Fruit fly (Drosophila melanogaster) whole organism, prepupa: ENCODE measurements around the gene numb.

ENCODE experiments used
- Blimp-1 ChIP-seq: fragments of 200-800 bp; sonication (Bioruptor generic); optimal IDR thresholded peaks from 3 replicates; lab custom pipeline; 2017; ENCODE audit warnings: missing biosample characterization, missing genetic modification characterization, mild to moderate bottlenecking, moderate library complexity, missing genetic modification reagents
- CG10669 ChIP-seq: fragments of 200-800 bp; sonication (Bioruptor generic); optimal IDR thresholded peaks from 3 replicates; lab custom pipeline; 2018; ENCODE audit warnings: missing biosample characterization, mild to moderate bottlenecking, missing genetic modification characterization, moderate library complexity
- CG11294 ChIP-seq: fragments of 200-800 bp; sonication (Bioruptor generic); IDR thresholded peaks from 2 replicates; pipeline ENCODE4 v1.3.6; 2022; ENCODE audit warnings: missing biosample characterization, missing genetic modification characterization
- CG11762 ChIP-seq: fragments of 200-800 bp; sonication (Bioruptor generic); optimal IDR thresholded peaks from 3 replicates; lab custom pipeline; 2016; ENCODE audit warnings: missing biosample characterization, missing genetic modification characterization; ENCODE audit not compliant: insufficient read depth
- CG11902 ChIP-seq: fragments of 200-800 bp; sonication (Bioruptor generic); optimal IDR thresholded peaks from 3 replicates; lab custom pipeline; 2016; ENCODE audit warnings: missing biosample characterization, missing genetic modification characterization
- CG15336 ChIP-seq: fragments of 200-800 bp; sonication (Bioruptor generic); IDR thresholded peaks from 2 replicates; pipeline ENCODE4 v1.3.6; 2022; ENCODE audit warnings: missing biosample characterization, missing genetic modification characterization
- CG16779 ChIP-seq: fragments of 200-800 bp; sonication (Bioruptor generic); optimal IDR thresholded peaks from 3 replicates; lab custom pipeline; 2017; ENCODE audit warnings: missing biosample characterization, mild to moderate bottlenecking, missing genetic modification characterization
- CG3032 ChIP-seq: fragments of 200-800 bp; optimal IDR thresholded peaks from 2 replicates; lab custom pipeline; 2019; ENCODE audit warnings: missing biosample characterization, mild to moderate bottlenecking, missing genetic modification characterization, moderate library complexity
- CG31627 ChIP-seq: fragments of 200-800 bp; sonication (Bioruptor generic); optimal IDR thresholded peaks from 3 replicates; lab custom pipeline; 2016; ENCODE audit warnings: missing biosample characterization, missing genetic modification characterization
- CG32006 ChIP-seq: fragments of 200-800 bp; sonication (Bioruptor generic); optimal IDR thresholded peaks from 3 replicates; lab custom pipeline; 2017; ENCODE audit warnings: missing biosample characterization, mild to moderate bottlenecking, missing genetic modification characterization
- CG34406 ChIP-seq: fragments of 200-800 bp; sonication (Bioruptor generic); optimal IDR thresholded peaks from 3 replicates; lab custom pipeline; 2016; ENCODE audit warnings: missing biosample characterization, missing genetic modification characterization
- CG3919 ChIP-seq: fragments of 200-800 bp; sonication (Bioruptor generic); optimal IDR thresholded peaks from 3 replicates; lab custom pipeline; 2016; ENCODE audit warnings: missing biosample characterization, missing genetic modification characterization
- CG6163 ChIP-seq: fragments of 200-800 bp; sonication (Bioruptor generic); IDR thresholded peaks from 3 replicates; pipeline ENCODE4 v1.3.6; 2022; ENCODE audit warnings: missing biosample characterization, missing genetic modification characterization
- CG6276 ChIP-seq: fragments of 200-800 bp; sonication (Bioruptor generic); optimal IDR thresholded peaks from 2 replicates; lab custom pipeline; 2017; ENCODE audit warnings: missing biosample characterization, mild to moderate bottlenecking, missing genetic modification characterization
- CG6808 ChIP-seq: fragments of 200-800 bp; sonication (Bioruptor generic); optimal IDR thresholded peaks from 3 replicates; lab custom pipeline; 2017; ENCODE audit warnings: missing biosample characterization, missing genetic modification characterization, mild to moderate bottlenecking, moderate library complexity, missing genetic modification reagents
- CG6854 ChIP-seq: fragments of 200-800 bp; sonication (Bioruptor generic); optimal IDR thresholded peaks from 2 replicates; lab custom pipeline; 2017; ENCODE audit warnings: missing biosample characterization, mild to moderate bottlenecking, missing genetic modification characterization
- CG7368 ChIP-seq: fragments of 200-800 bp; sonication (Bioruptor generic); optimal IDR thresholded peaks from 3 replicates; lab custom pipeline; 2016; ENCODE audit warnings: missing biosample characterization, missing genetic modification characterization
- CG8319 ChIP-seq: fragments of 200-800 bp; sonication (Bioruptor generic); optimal IDR thresholded peaks from 3 replicates; lab custom pipeline; 2016; ENCODE audit warnings: missing biosample characterization, missing genetic modification characterization
- CG8632 ChIP-seq: fragments of 200-800 bp; sonication (Bioruptor generic); optimal IDR thresholded peaks from 3 replicates; lab custom pipeline; 2016; ENCODE audit warnings: missing biosample characterization, missing genetic modification characterization
- CG9139 ChIP-seq: fragments of 200-800 bp; sonication (Bioruptor generic); optimal IDR thresholded peaks from 3 replicates; lab custom pipeline; 2017; ENCODE audit warnings: missing biosample characterization, mild to moderate bottlenecking, missing genetic modification characterization
- Eip75B ChIP-seq: fragments of 200-800 bp; sonication (Bioruptor generic); optimal IDR thresholded peaks from 3 replicates; lab custom pipeline; 2016; ENCODE audit warnings: missing biosample characterization, missing genetic modification characterization
- Eip78C ChIP-seq: fragments of 200-800 bp; sonication (Bioruptor generic); peaks from one replicate; lab custom pipeline; 2016; ENCODE audit warnings: missing biosample characterization, missing genetic modification characterization
- Eip93F ChIP-seq: fragments of 200-800 bp; sonication (Bioruptor generic); optimal IDR thresholded peaks from 2 replicates; lab custom pipeline; 2016; ENCODE audit warnings: missing biosample characterization, mild to moderate bottlenecking, missing genetic modification characterization
- Ets21C ChIP-seq: fragments of 200-800 bp; sonication (Bioruptor generic); optimal IDR thresholded peaks from 3 replicates; lab custom pipeline; 2016; ENCODE audit warnings: missing biosample characterization, missing genetic modification characterization
- Hr39 ChIP-seq: fragments of 200-800 bp; sonication (Bioruptor generic); optimal IDR thresholded peaks from 2 replicates; lab custom pipeline; 2016; ENCODE audit warnings: missing biosample characterization, missing genetic modification characterization
- Hr4 ChIP-seq: fragments of 200-800 bp; sonication (Bioruptor generic); optimal IDR thresholded peaks from 3 replicates; lab custom pipeline; 2016; ENCODE audit warnings: missing biosample characterization, missing genetic modification characterization
- Met ChIP-seq: fragments of 200-800 bp; sonication (Bioruptor generic); optimal IDR thresholded peaks from 3 replicates; lab custom pipeline; 2016; ENCODE audit warnings: missing biosample characterization, missing genetic modification characterization
- OdsH ChIP-seq: fragments of 200-800 bp; sonication (Bioruptor generic); optimal IDR thresholded peaks from 3 replicates; lab custom pipeline; 2016; ENCODE audit warnings: missing biosample characterization, missing genetic modification characterization
- Smox ChIP-seq: fragments of 200-800 bp; sonication (Bioruptor generic); optimal IDR thresholded peaks from 3 replicates; lab custom pipeline; 2016; ENCODE audit warnings: missing biosample characterization, missing genetic modification characterization
- Sox102F ChIP-seq: fragments of 200-800 bp; sonication (Bioruptor generic); optimal IDR thresholded peaks from 2 replicates; lab custom pipeline; 2016; ENCODE audit warnings: missing biosample characterization, mild to moderate bottlenecking, missing genetic modification characterization
- Sox15 ChIP-seq: fragments of 200-800 bp; sonication (Bioruptor generic); optimal IDR thresholded peaks from 3 replicates; lab custom pipeline; 2016; ENCODE audit warnings: missing biosample characterization, missing genetic modification characterization
- achi ChIP-seq: fragments of 200-800 bp; sonication (Bioruptor generic); optimal IDR thresholded peaks from 3 replicates; lab custom pipeline; 2016; ENCODE audit warnings: missing biosample characterization, missing genetic modification characterization
- acj6 ChIP-seq: fragments of 200-800 bp; sonication (Bioruptor generic); optimal IDR thresholded peaks from 3 replicates; lab custom pipeline; 2016; ENCODE audit warnings: missing biosample characterization, missing genetic modification characterization
- cyc ChIP-seq: fragments of 200-800 bp; sonication (Bioruptor generic); optimal IDR thresholded peaks from 3 replicates; lab custom pipeline; 2016; ENCODE audit warnings: missing biosample characterization, missing genetic modification characterization
- dac ChIP-seq: fragments of 200-800 bp; sonication (Bioruptor generic); optimal IDR thresholded peaks from 2 replicates; lab custom pipeline; 2017; ENCODE audit warnings: missing biosample characterization, mild to moderate bottlenecking, missing genetic modification characterization
- dsx ChIP-seq: fragments of 200-800 bp; optimal IDR thresholded peaks from 3 replicates; lab custom pipeline; 2019; ENCODE audit warnings: missing biosample characterization, mild to moderate bottlenecking, missing genetic modification characterization, moderate library complexity; ENCODE audit not compliant: poor library complexity, severe bottlenecking
- eg ChIP-seq: fragments of 200-800 bp; sonication (Bioruptor generic); IDR thresholded peaks from 3 replicates; pipeline ENCODE4 v1.3.6; 2022; ENCODE audit warnings: missing biosample characterization, missing genetic modification characterization
- esn ChIP-seq: fragments of 200-800 bp; sonication (Bioruptor generic); optimal IDR thresholded peaks from 2 replicates; lab custom pipeline; 2016; ENCODE audit warnings: missing biosample characterization, mild to moderate bottlenecking, missing genetic modification characterization, moderate library complexity
- fd59A ChIP-seq: fragments of 200-800 bp; sonication (Bioruptor generic); optimal IDR thresholded peaks from 2 replicates; lab custom pipeline; 2017; ENCODE audit warnings: missing biosample characterization, mild to moderate bottlenecking, missing genetic modification characterization, missing genetic modification reagents
- fkh ChIP-seq: fragments of 200-800 bp; sonication (Bioruptor generic); optimal IDR thresholded peaks from 3 replicates; lab custom pipeline; 2017; ENCODE audit warnings: missing biosample characterization, mild to moderate bottlenecking, missing genetic modification characterization, moderate library complexity
- lz ChIP-seq: fragments of 200-800 bp; sonication (Bioruptor generic); optimal IDR thresholded peaks from 3 replicates; lab custom pipeline; 2016; ENCODE audit warnings: missing biosample characterization, missing genetic modification characterization
- net ChIP-seq: fragments of 200-800 bp; sonication (Bioruptor generic); optimal IDR thresholded peaks from 3 replicates; lab custom pipeline; 2016; ENCODE audit warnings: missing biosample characterization, missing genetic modification characterization
- salr ChIP-seq, 2 experiments: fragments of 200-800 bp; sonication (Bioruptor generic); optimal IDR thresholded peaks; 3 replicates each; lab custom pipeline; 2016 to 2018; ENCODE audit warnings: missing biosample characterization in 2 of 2, missing genetic modification characterization in 2 of 2, mild to moderate bottlenecking in 1 of 2
- ss ChIP-seq, 2 experiments: fragments of 200-800 bp; sonication (Bioruptor generic); optimal IDR thresholded peaks; 2 replicates in 1 of 2; 3 replicates in 1 of 2; lab custom pipeline; 2017 to 2018; ENCODE audit warnings: mild to moderate bottlenecking in 2 of 2, missing biosample characterization in 2 of 2, missing genetic modification characterization in 2 of 2, moderate library complexity in 1 of 2
- svp ChIP-seq: fragments of 200-800 bp; sonication (Bioruptor generic); peaks from one replicate; lab custom pipeline; 2016; ENCODE audit warnings: missing biosample characterization, missing genetic modification characterization

Gene numb

DNA sequence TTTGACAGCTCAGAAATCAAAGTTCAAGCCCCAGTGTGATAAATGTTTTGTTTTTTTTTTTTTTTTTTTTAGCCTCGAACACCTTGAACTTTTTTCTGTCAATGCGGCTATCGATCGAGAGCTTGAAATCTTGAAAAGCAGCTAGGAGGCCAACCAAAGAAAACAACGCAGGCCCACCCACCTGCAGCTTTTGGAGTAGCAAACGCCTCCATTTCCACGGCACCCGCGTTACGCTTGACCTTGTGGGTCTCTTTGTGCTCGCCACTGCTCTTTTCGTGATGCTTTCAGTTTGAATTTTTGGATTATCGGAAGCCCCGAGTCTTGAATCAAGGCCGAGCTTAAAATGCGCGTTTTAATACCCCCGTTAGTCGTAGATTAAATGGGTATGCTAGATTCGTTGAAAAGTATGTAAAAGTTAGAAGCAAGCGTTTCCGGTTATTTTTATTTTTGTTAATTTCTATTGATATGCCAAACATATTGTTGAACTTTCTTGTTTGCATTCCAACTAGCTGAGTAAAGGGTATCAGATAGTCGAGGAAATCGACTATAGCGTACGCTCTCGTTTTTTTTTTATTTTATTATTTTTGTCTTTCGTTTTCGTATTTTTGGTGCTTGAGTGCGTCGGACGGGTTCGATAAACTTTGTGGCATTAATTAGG lies 65.6 kb downstream of the numb start (continued):
- TF ChIP-seq dsx (GFP tag; lab: Kevin White, UChicago) = no peak
- TF ChIP-seq Smox (GFP tag; lab: Kevin White, UChicago) = no peak
- peak; percentile 59; the same call in 2 of the 3 replicates for TF ChIP-seq eg (GFP tag; lab: Robert Waterston, UW)
- peak; percentile 7 for TF ChIP-seq Hr4
- TF ChIP-seq CG11762 (GFP tag; lab: Kevin White, UChicago) = no peak
- no peak for TF ChIP-seq CG10669 (GFP tag; lab: Kevin White, UChicago)
- no peak for TF ChIP-seq CG8632 (GFP tag; lab: Kevin White, UChicago)
- no peak for TF ChIP-seq acj6 (GFP tag; lab: Kevin White, UChicago)
- TF ChIP-seq fd59A (GFP tag; lab: Kevin White, UChicago) = no peak

- TF ChIP-seq Eip93F (GFP tag; lab: Kevin White, UChicago) (no peak), Sox15 (GFP tag; lab: Kevin White, UChicago) (no peak), achi (GFP tag; lab: Kevin White, UChicago) (peak; percentile 26), Sox102F (GFP tag; lab: Kevin White, UChicago) (peak; percentile 10), CG6854 (GFP tag; lab: Kevin White, UChicago) (no peak), fkh (GFP tag; lab: Kevin White, UChicago) (no peak), Hr39 (GFP tag; lab: Kevin White, UChicago) (no peak), CG6163 (no peak), Smox (GFP tag; lab: Kevin White, UChicago) (no peak), CG16779 (tag; lab: Kevin White, UChicago) (no peak), CG11294 (no peak), OdsH (GFP tag; lab: Kevin White, UChicago) (peak; percentile 51), CG15336 (GFP tag; lab: Robert Waterston, UW) (peak; percentile 56), CG6276 (GFP tag; lab: Kevin White, UChicago) (no peak), Eip78C (GFP tag; lab: Kevin White, UChicago) (peak; percentile 87), Hr4 (peak; percentile 67), Ets21C (GFP tag; lab: Kevin White, UChicago) (no peak), net (GFP tag; lab: Kevin White, UChicago) (peak; percentile 33), CG3919 (GFP tag; lab: Kevin White, UChicago) (peak; percentile 58), CG10669 (GFP tag; lab: Kevin White, UChicago) (no peak), CG9139 (GFP tag; lab: Kevin White, UChicago) (no peak), CG11902 (GFP tag; lab: Kevin White, UChicago) (no peak), CG8632 (GFP tag; lab: Kevin White, UChicago) (no peak), CG34406 (peak; percentile 43), esn (GFP tag; lab: Kevin White, UChicago) (peak; percentile 21), Eip75B (GFP tag; lab: Kevin White, UChicago) (peak; percentile 22), cyc (GFP tag; lab: Kevin White, UChicago) (peak; percentile 11), Blimp-1 (GFP tag; lab: Kevin White, UChicago) (no peak), dac (peak; percentile 31), CG31627 (GFP tag; lab: Kevin White, UChicago) (no peak), Met (GFP tag; lab: Kevin White, UChicago) (peak; percentile 32), CG32006 (GFP tag; lab: Kevin White, UChicago) (peak; percentile 80), CG8319 (no peak), CG6808 (GFP tag; lab: Kevin White, UChicago) (no peak), CG11762 (GFP tag; lab: Kevin White, UChicago) (no peak), lz (GFP tag; lab: Kevin White, UChicago) (no peak), CG3032 (tag; lab: Kevin White, UChicago) (no peak), svp (GFP tag; lab: Kevin White, UChicago) (peak; percentile 42), acj6 (GFP tag; lab: Kevin White, UChicago) (peak; percentile 42), eg (GFP tag; lab: Robert Waterston, UW) (peak; percentile 52; the same call in 1 of the 3 replicates), dsx (GFP tag; lab: Kevin White, UChicago) (no peak), ss (GFP tag; optimal IDR thresholded peaks at IDR 0.05; lab: Kevin White, UChicago) (no peak), salr (GFP tag; optimal IDR thresholded peaks at IDR 0.05; lab: Kevin White, UChicago) (peak in 1 of 2 experiments; percentile 24), CG7368 (no peak)
Observed at dm6 chr2L:9505372-9506103, 68.3 kb downstream of the numb start.
